Fruit fly (Drosophila melanogaster): ENCODE measurements around the gene Samuel.
A peak's percentile ranks its signal among the peaks of the same experiment; 100 is the strongest.

The Samuel gene

DNA sequence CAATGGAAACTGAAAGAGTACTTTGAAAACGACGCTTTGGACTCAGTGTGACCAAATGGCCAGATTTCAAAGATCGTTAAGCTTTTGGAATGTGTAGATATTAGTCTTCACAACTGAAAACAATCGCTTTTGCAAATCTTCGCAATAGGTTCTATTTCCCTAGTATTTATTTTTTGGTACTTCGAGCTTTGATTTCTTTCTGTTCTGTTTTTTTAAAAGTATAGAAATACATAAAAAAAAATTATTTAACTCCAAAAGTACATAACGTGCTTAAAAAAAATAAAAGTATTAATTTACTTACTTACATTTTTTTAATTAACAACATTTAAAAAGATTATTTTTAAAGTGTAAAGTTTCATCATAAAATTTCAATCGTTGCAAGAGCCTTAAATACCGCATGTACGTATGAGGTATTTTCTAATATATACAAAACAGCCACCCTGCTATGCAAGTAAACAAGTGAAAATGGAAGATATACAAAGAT lies 79.4 kb downstream of the Samuel start, which contains the start of the genes piwi and CG12253 (continued):
- TF ChIP-seq yki (optimal IDR thresholded peaks at IDR 0.05) (no peak), Camta (GFP tag; optimal IDR thresholded peaks at IDR 0.05) (peak; percentile 21), wor (GFP tag; IDR thresholded peaks at IDR 0.05) (peak; percentile 75), grn (GFP tag; optimal IDR thresholded peaks at IDR 0.05) (no peak), Bteb2 (GFP tag; optimal IDR thresholded peaks at IDR 0.05) (peak; percentile 32), Trl (optimal IDR thresholded peaks at IDR 0.05) (no peak), Trl (GFP tag; optimal IDR thresholded peaks at IDR 0.05) (peak; percentile 20), HLH4C (GFP tag; IDR thresholded peaks at IDR 0.05; ENCODE audit: partially characterized antibody) (no peak), CG17612 (GFP tag; IDR thresholded peaks at IDR 0.05) (no peak), Doc3 (GFP tag; IDR thresholded peaks at IDR 0.05; ENCODE audit: partially characterized antibody) (no peak), toy (GFP tag; IDR thresholded peaks at IDR 0.05) (no peak), org-1 (GFP tag; optimal IDR thresholded peaks at IDR 0.05) (peak; percentile 57), gfzf (GFP tag; optimal IDR thresholded peaks at IDR 0.05) (peak; percentile 69), cg (GFP tag; optimal IDR thresholded peaks at IDR 0.05) (no peak), CG10431 (GFP tag; optimal IDR thresholded peaks at IDR 0.05) (no peak), CG11093 (GFP tag; IDR thresholded peaks at IDR 0.05) (no peak), NK7.1 (GFP tag; optimal IDR thresholded peaks at IDR 0.05) (no peak), CG18011 (GFP tag; optimal IDR thresholded peaks at IDR 0.05) (peak; percentile 39), her (GFP tag; optimal IDR thresholded peaks at IDR 0.05) (no peak), caup (GFP tag; optimal IDR thresholded peaks at IDR 0.05; ENCODE audit: severe bottlenecking) (no peak), tio (GFP tag; optimal IDR thresholded peaks at IDR 0.05) (peak; percentile 82), jigr1 (GFP tag; IDR thresholded peaks at IDR 0.05) (no peak), CG9797 (GFP tag; optimal IDR thresholded peaks at IDR 0.05) (peak; percentile 31), Dad (GFP tag; optimal IDR thresholded peaks at IDR 0.05) (no peak), CG7357 (GFP tag; IDR thresholded peaks at IDR 0.05) (no peak), Drgx (GFP tag; IDR thresholded peaks at IDR 0.05) (0 out of 2 replicates have a peak, but pooled peaks have one; percentile 11), knrl (GFP tag; IDR thresholded peaks at IDR 0.05; ENCODE audit: partially characterized antibody) (no peak), dan (GFP tag; IDR thresholded peaks at IDR 0.05) (no peak), lola (GFP tag; optimal IDR thresholded peaks at IDR 0.05) (peak in 1 of 3 experiments; percentile 88), stwl (tag; optimal IDR thresholded peaks at IDR 0.05) (peak; percentile 51), Chrac-16 (GFP tag; optimal IDR thresholded peaks at IDR 0.05) (peak; percentile 78), TFAM (GFP tag; optimal IDR thresholded peaks at IDR 0.05) (no peak), BEAF-32 (GFP tag; optimal IDR thresholded peaks at IDR 0.05) (peak; percentile 34), CG11695 (GFP tag; IDR thresholded peaks at IDR 0.05) (peak; percentile 68; the same call in 2 of the 3 replicates), Hr51 (GFP tag; optimal IDR thresholded peaks at IDR 0.05) (peak in 1 of 2 experiments; percentile 28), sr (GFP tag; IDR thresholded peaks at IDR 0.05) (no peak), CG33557 (GFP tag; optimal IDR thresholded peaks at IDR 0.05) (no peak), H15 (GFP tag; IDR thresholded peaks at IDR 0.05) (0 out of 3 replicates have a peak, but pooled peaks have one; percentile 35), CG16815 (GFP tag; optimal IDR thresholded peaks at IDR 0.05) (peak; percentile 72), GATAe (GFP tag; conservative IDR thresholded peaks at IDR 0.05) (no peak), tup (GFP tag; optimal IDR thresholded peaks at IDR 0.05) (no peak), Mes4 (GFP tag; optimal IDR thresholded peaks at IDR 0.05) (no peak), Xbp1 (GFP tag; optimal IDR thresholded peaks at IDR 0.05) (peak; percentile 83), CG5180 (GFP tag; optimal IDR thresholded peaks at IDR 0.05) (no peak), chn (GFP tag; optimal IDR thresholded peaks at IDR 0.05) (peak; percentile 22), NC2α (GFP tag; optimal IDR thresholded peaks at IDR 0.05) (no peak), seq (GFP tag; IDR thresholded peaks at IDR 0.05) (0 out of 2 replicates have a peak, but pooled peaks have one; percentile 35), CG17829 (tag; optimal IDR thresholded peaks at IDR 0.05) (peak; percentile 57), CG30431 (GFP tag; optimal IDR thresholded peaks at IDR 0.05) (no peak), CG17568 (GFP tag; optimal IDR thresholded peaks at IDR 0.05) (peak; percentile 66), CG14710 (tag; optimal IDR thresholded peaks at IDR 0.05) (peak; percentile 59)

All from whole organism, embryonic.